Fruit fly (Drosophila melanogaster) whole organism, embryonic: ENCODE results near the gene CG31683.

ENCODE experiments used
- Atf-2 ChIP-seq: fragments of 200-800 bp; sonication (Bioruptor generic); optimal IDR thresholded peaks from 2 replicates; lab custom pipeline; 2016; ENCODE audit warnings: missing biosample characterization, missing genetic modification characterization
- Awh ChIP-seq: fragments of 200-800 bp; sonication (Bioruptor generic); IDR thresholded peaks from 2 replicates; pipeline ENCODE4, ENCODE4 v1.3.6; 2022; ENCODE audit warnings: missing biosample characterization, missing genetic modification characterization
- CG10209 ChIP-seq: fragments of 200-800 bp; sonication (Bioruptor generic); optimal IDR thresholded peaks from 3 replicates; lab custom pipeline; 2017; ENCODE audit warnings: missing biosample characterization, mild to moderate bottlenecking, missing genetic modification characterization, missing genetic modification reagents
- CG10267 ChIP-seq: fragments of 200-800 bp; sonication (Bioruptor generic); optimal IDR thresholded peaks from 2 replicates; lab custom pipeline; 2018; ENCODE audit warnings: missing biosample characterization, mild to moderate bottlenecking, missing genetic modification characterization, moderate library complexity
- CG10654 ChIP-seq: fragments of 200-800 bp; sonication (Bioruptor generic); optimal IDR thresholded peaks from 2 replicates; lab custom pipeline; 2016; ENCODE audit warnings: missing biosample characterization, missing genetic modification characterization
- CG10979 ChIP-seq: fragments of 200-800 bp; sonication (Bioruptor generic); optimal IDR thresholded peaks from 2 replicates; lab custom pipeline; 2018; ENCODE audit warnings: missing biosample characterization, mild to moderate bottlenecking, missing genetic modification characterization, moderate library complexity
- CG12219 ChIP-seq: fragments of 200-800 bp; sonication (Bioruptor generic); optimal IDR thresholded peaks from 3 replicates; lab custom pipeline; 2018; ENCODE audit warnings: missing biosample characterization, mild to moderate bottlenecking, missing genetic modification characterization
- CG12299 ChIP-seq: fragments of 200-800 bp; sonication (Bioruptor generic); optimal IDR thresholded peaks from 2 replicates; lab custom pipeline; 2018; ENCODE audit warnings: missing biosample characterization, mild to moderate bottlenecking, missing genetic modification characterization
- CG1233 ChIP-seq: fragments of 200-800 bp; sonication (Bioruptor generic); optimal IDR thresholded peaks from 4 replicates; lab custom pipeline; 2018; ENCODE audit warnings: missing biosample characterization, mild to moderate bottlenecking, missing genetic modification characterization
- CG16779 ChIP-seq: fragments of 200-800 bp; sonication (Bioruptor generic); IDR thresholded peaks from 2 replicates; pipeline ENCODE4 v1.3.6; 2022; ENCODE audit warnings: missing biosample characterization, missing genetic modification characterization
- CG17802 ChIP-seq: fragments of 200-800 bp; sonication (Bioruptor generic); optimal IDR thresholded peaks from 2 replicates; lab custom pipeline; 2018; ENCODE audit warnings: missing biosample characterization, mild to moderate bottlenecking, missing genetic modification characterization, moderate library complexity
- CG17912 ChIP-seq: fragments of 200-800 bp; sonication (Bioruptor generic); optimal IDR thresholded peaks from 2 replicates; lab custom pipeline; 2018; ENCODE audit warnings: missing biosample characterization, mild to moderate bottlenecking, missing genetic modification characterization
- CG2875 ChIP-seq: fragments of 200-800 bp; sonication (Bioruptor generic); optimal IDR thresholded peaks from 2 replicates; lab custom pipeline; 2017; ENCODE audit warnings: missing biosample characterization, mild to moderate bottlenecking, missing genetic modification characterization, missing genetic modification reagents
- CG32767 ChIP-seq: fragments of 200-800 bp; sonication (Bioruptor generic); IDR thresholded peaks from 2 replicates; pipeline ENCODE4 v1.3.6; 2022; ENCODE audit warnings: missing biosample characterization, missing genetic modification characterization
- CG4404 ChIP-seq: fragments of 200-800 bp; sonication (Bioruptor generic); IDR thresholded peaks from 2 replicates; pipeline ENCODE4 v1.3.6; 2022; ENCODE audit warnings: missing biosample characterization, missing genetic modification characterization
- CG6654 ChIP-seq: fragments of 200-800 bp; sonication (Bioruptor generic); optimal IDR thresholded peaks from 2 replicates; lab custom pipeline; 2017; ENCODE audit warnings: missing biosample characterization, mild to moderate bottlenecking, missing genetic modification characterization
- CG7839 ChIP-seq: fragments of 200-800 bp; sonication (Bioruptor generic); optimal IDR thresholded peaks from 3 replicates; lab custom pipeline; 2018; ENCODE audit warnings: missing biosample characterization, mild to moderate bottlenecking, missing genetic modification characterization, moderate library complexity
- CG7963 ChIP-seq: fragments of 200-800 bp; sonication (Bioruptor generic); IDR thresholded peaks from 3 replicates; pipeline ENCODE4 v1.3.6; 2022; ENCODE audit warnings: missing biosample characterization, missing genetic modification characterization; ENCODE audit not compliant: partially characterized antibody
- CG7987 ChIP-seq: fragments of 200-800 bp; sonication (Bioruptor generic); optimal IDR thresholded peaks from 2 replicates; lab custom pipeline; 2018; ENCODE audit warnings: missing biosample characterization, mild to moderate bottlenecking, missing genetic modification characterization, moderate library complexity
- CG9609 ChIP-seq: fragments of 200-800 bp; sonication (Bioruptor generic); optimal IDR thresholded peaks from 3 replicates; lab custom pipeline; 2016; ENCODE audit warnings: missing biosample characterization, missing genetic modification characterization
- CrebB ChIP-seq: fragments of 200-800 bp; sonication (Bioruptor generic); optimal IDR thresholded peaks from 3 replicates; lab custom pipeline; 2018; ENCODE audit warnings: missing biosample characterization, mild to moderate bottlenecking, missing genetic modification characterization
- HLHmδ ChIP-seq: fragments of 200-800 bp; sonication (Bioruptor generic); optimal IDR thresholded peaks from 2 replicates; lab custom pipeline; 2018; ENCODE audit warnings: missing biosample characterization, mild to moderate bottlenecking, missing genetic modification characterization, moderate library complexity
- HmgD ChIP-seq: fragments of 200-800 bp; sonication (Bioruptor generic); optimal IDR thresholded peaks from 3 replicates; lab custom pipeline; 2016; ENCODE audit warnings: missing biosample characterization, missing genetic modification characterization
- HmgZ ChIP-seq: fragments of 200-800 bp; sonication (Bioruptor generic); optimal IDR thresholded peaks from 2 replicates; lab custom pipeline; 2018; ENCODE audit warnings: missing biosample characterization, mild to moderate bottlenecking, missing genetic modification characterization
- Meics ChIP-seq: fragments of 200-800 bp; sonication (Bioruptor generic); optimal IDR thresholded peaks from 2 replicates; lab custom pipeline; 2017; ENCODE audit warnings: missing biosample characterization, mild to moderate bottlenecking, missing genetic modification characterization
- Nf-YB ChIP-seq: fragments of 200-800 bp; sonication (Bioruptor generic); optimal IDR thresholded peaks from 3 replicates; lab custom pipeline; 2019; ENCODE audit warnings: missing biosample characterization, mild to moderate bottlenecking, missing genetic modification characterization, moderate library complexity
- Nf-YC ChIP-seq: fragments of 200-800 bp; optimal IDR thresholded peaks from 3 replicates; lab custom pipeline; 2019; ENCODE audit warnings: missing biosample characterization, mild to moderate bottlenecking, missing genetic modification characterization, moderate library complexity
- Oli ChIP-seq: fragments of 200-800 bp; sonication (Bioruptor generic); optimal IDR thresholded peaks from 2 replicates; lab custom pipeline; 2018; ENCODE audit warnings: missing biosample characterization, mild to moderate bottlenecking, missing genetic modification characterization, moderate library complexity
- Sox102F ChIP-seq: fragments of 200-800 bp; sonication (Bioruptor generic); optimal IDR thresholded peaks from 2 replicates; lab custom pipeline; 2018; ENCODE audit warnings: missing biosample characterization, mild to moderate bottlenecking, missing genetic modification characterization, moderate library complexity
- ase ChIP-seq: fragments of 200-800 bp; sonication (Bioruptor generic); IDR thresholded peaks from 3 replicates; pipeline ENCODE4 v1.3.6; 2022; ENCODE audit warnings: missing biosample characterization, missing genetic modification characterization
- az2 ChIP-seq: fragments of 200-800 bp; sonication (Bioruptor generic); optimal IDR thresholded peaks from 3 replicates; lab custom pipeline; 2016; ENCODE audit warnings: missing biosample characterization, missing genetic modification characterization
- bcd ChIP-seq: fragments of 200-800 bp; sonication (Bioruptor generic); optimal IDR thresholded peaks from 2 replicates; lab custom pipeline; 2017; ENCODE audit warnings: missing biosample characterization, mild to moderate bottlenecking, missing genetic modification characterization
- cas ChIP-seq: fragments of 200-800 bp; sonication (Bioruptor generic); IDR thresholded peaks from 2 replicates; pipeline ENCODE4 v1.3.6; 2022; ENCODE audit warnings: missing biosample characterization, missing genetic modification characterization
- chm ChIP-seq: fragments of 200-800 bp; sonication (Bioruptor generic); IDR thresholded peaks from 2 replicates; pipeline ENCODE4 v1.3.6; 2022; ENCODE audit warnings: missing biosample characterization, missing genetic modification characterization
- fd102C ChIP-seq: fragments of 200-800 bp; sonication (Bioruptor generic); optimal IDR thresholded peaks from 2 replicates; lab custom pipeline; 2018; ENCODE audit warnings: missing biosample characterization, mild to moderate bottlenecking, missing genetic modification characterization, moderate library complexity
- fd96Cb ChIP-seq: fragments of 200-800 bp; sonication (Bioruptor generic); optimal IDR thresholded peaks from 2 replicates; lab custom pipeline; 2018; ENCODE audit warnings: missing biosample characterization, mild to moderate bottlenecking, missing genetic modification characterization, moderate library complexity
- gcm ChIP-seq: fragments of 200-800 bp; sonication (Bioruptor generic); optimal IDR thresholded peaks from 2 replicates; lab custom pipeline; 2019; ENCODE audit warnings: missing biosample characterization, mild to moderate bottlenecking, missing genetic modification characterization, moderate library complexity
- gcm2 ChIP-seq: fragments of 200-800 bp; sonication (Bioruptor generic); optimal IDR thresholded peaks from 2 replicates; lab custom pipeline; 2016; ENCODE audit warnings: missing biosample characterization, missing genetic modification characterization
- h ChIP-seq: fragments of >200 bp; optimal IDR thresholded peaks from 2 replicates; lab custom pipeline; 2017
- klu ChIP-seq: fragments of 200-800 bp; sonication (Bioruptor generic); IDR thresholded peaks from 2 replicates; pipeline ENCODE4 v1.3.6; 2022; ENCODE audit warnings: missing biosample characterization, missing genetic modification characterization
- lbe ChIP-seq: fragments of 200-800 bp; sonication (Bioruptor generic); optimal IDR thresholded peaks from 2 replicates; lab custom pipeline; 2016; ENCODE audit warnings: missing biosample characterization, mild to moderate bottlenecking, missing genetic modification characterization
- nmo ChIP-seq: fragments of 200-800 bp; sonication (Bioruptor generic); optimal IDR thresholded peaks from 2 replicates; lab custom pipeline; 2018; ENCODE audit warnings: missing biosample characterization, mild to moderate bottlenecking, missing genetic modification characterization, moderate library complexity
- odd ChIP-seq: fragments of 200-800 bp; sonication (Bioruptor generic); optimal IDR thresholded peaks from 2 replicates; lab custom pipeline; 2017; ENCODE audit warnings: missing biosample characterization, mild to moderate bottlenecking, missing genetic modification characterization
- pita ChIP-seq: fragments of 200-800 bp; sonication (Bioruptor generic); optimal IDR thresholded peaks from 2 replicates; lab custom pipeline; 2017; ENCODE audit warnings: missing biosample characterization, mild to moderate bottlenecking, missing genetic modification characterization
- sens-2 ChIP-seq: fragments of 200-800 bp; sonication (Bioruptor generic); IDR thresholded peaks from 2 replicates; pipeline ENCODE4 v1.3.6; 2022; ENCODE audit warnings: missing biosample characterization, missing genetic modification characterization
- slou ChIP-seq: fragments of 200-800 bp; sonication (Bioruptor generic); optimal IDR thresholded peaks from 3 replicates; lab custom pipeline; 2016; ENCODE audit warnings: missing biosample characterization, missing genetic modification characterization
- ssp ChIP-seq: fragments of 200-800 bp; sonication (Bioruptor generic); IDR thresholded peaks from 2 replicates; pipeline ENCODE4 v1.3.6; 2022; ENCODE audit warnings: missing biosample characterization, missing genetic modification characterization
- tgo ChIP-seq: fragments of 200-800 bp; sonication (Bioruptor generic); IDR thresholded peaks from 3 replicates; pipeline ENCODE4 v1.3.6; 2022; ENCODE audit warnings: missing biosample characterization, missing genetic modification characterization
- trh ChIP-seq: fragments of 200-800 bp; sonication (Bioruptor generic); optimal IDR thresholded peaks from 2 replicates; lab custom pipeline; 2016; ENCODE audit warnings: missing biosample characterization, missing genetic modification characterization
- wdn ChIP-seq: fragments of 200-800 bp; sonication (Bioruptor generic); IDR thresholded peaks from 2 replicates; pipeline ENCODE4 v1.3.6; 2022; ENCODE audit warnings: missing biosample characterization, missing genetic modification characterization
- wek ChIP-seq: fragments of 200-800 bp; sonication (Bioruptor generic); optimal IDR thresholded peaks from 3 replicates; lab custom pipeline; 2018; ENCODE audit warnings: missing biosample characterization, mild to moderate bottlenecking, missing genetic modification characterization, moderate library complexity

Gene CG31683

dm6 chr2L:20414750-20415211 is 35.0 kb downstream of the CG31683 start, which contains the start of gene CG10947 (continued):
- TF ChIP-seq gcm2, result peak; percentile 49
- no peak for TF ChIP-seq lbe
- TF ChIP-seq tgo (GFP tag; lab: Robert Waterston, UW), result peak; percentile 57
- TF ChIP-seq wdn (GFP tag; lab: Robert Waterston, UW), result peak; percentile 49; the same call in 1 of the 2 replicates
- TF ChIP-seq ase (GFP tag; lab: Robert Waterston, UW), result 0 out of 3 replicates have a peak, but pooled peaks have one; percentile 14
- TF ChIP-seq CG12219 (GFP tag; lab: Kevin White, UChicago), result peak; percentile 39
- peak; percentile 64 for TF ChIP-seq bcd (GFP tag; lab: Kevin White, UChicago)
- TF ChIP-seq CG17802 (tag; lab: Kevin White, UChicago), result peak; percentile 44
- TF ChIP-seq nmo (GFP tag; lab: Kevin White, UChicago), result peak; percentile 60
- peak; percentile 66 for TF ChIP-seq Sox102F (GFP tag; lab: Kevin White, UChicago)
- TF ChIP-seq cas (GFP tag; lab: Robert Waterston, UW), result no peak
- TF ChIP-seq Oli (tag; lab: Kevin White, UChicago), result peak; percentile 40
- peak; percentile 65 for TF ChIP-seq CG2875 (GFP tag; lab: Kevin White, UChicago)
- TF ChIP-seq chm (GFP tag; lab: Robert Waterston, UW), result peak; percentile 74
- TF ChIP-seq trh (GFP tag; lab: Kevin White, UChicago), result peak; percentile 35
- TF ChIP-seq fd102C (GFP tag; lab: Kevin White, UChicago), result no peak
- no peak for TF ChIP-seq sens-2 (GFP tag; lab: Robert Waterston, UW)
- TF ChIP-seq CG7987 (GFP tag; lab: Kevin White, UChicago), result peak; percentile 55
- peak; percentile 61 for TF ChIP-seq CG7839
- no peak for TF ChIP-seq fd96Cb
- no peak for TF ChIP-seq CG7963 (GFP tag; lab: Robert Waterston, UW)
- TF ChIP-seq Nf-YB (GFP tag; lab: Kevin White, UChicago), result peak; percentile 5
- TF ChIP-seq CG4404 (GFP tag; lab: Robert Waterston, UW), result no peak
- TF ChIP-seq HmgZ (tag; lab: Kevin White, UChicago), result peak; percentile 65
- TF ChIP-seq Nf-YC (tag; lab: Kevin White, UChicago), result no peak
- no peak for TF ChIP-seq h (lab: Kevin White, UChicago)
- TF ChIP-seq CG10654 (GFP tag; lab: Kevin White, UChicago), result peak; percentile 30
- peak; percentile 53 for TF ChIP-seq CG9609 (GFP tag; lab: Kevin White, UChicago)
- TF ChIP-seq CG10979 (tag; lab: Kevin White, UChicago), result peak; percentile 49
- peak; percentile 56 for TF ChIP-seq CG1233 (GFP tag; lab: Kevin White, UChicago)
- no peak for TF ChIP-seq klu (GFP tag; lab: Robert Waterston, UW)
- peak; percentile 33 for TF ChIP-seq ssp (GFP tag; lab: Robert Waterston, UW)
- TF ChIP-seq CG10267 (tag; lab: Kevin White, UChicago), result peak; percentile 81
- TF ChIP-seq CG12299 (tag; lab: Kevin White, UChicago), result no peak
- no peak for TF ChIP-seq HLHmδ (GFP tag; lab: Kevin White, UChicago)
- peak; percentile 48 for TF ChIP-seq wek (GFP tag; lab: Kevin White, UChicago)
- peak; percentile 69 for TF ChIP-seq odd (GFP tag; lab: Kevin White, UChicago)
- peak; percentile 34 for TF ChIP-seq CrebB (tag; lab: Kevin White, UChicago)
- peak; percentile 67 for TF ChIP-seq Meics (GFP tag; lab: Kevin White, UChicago)
- no peak for TF ChIP-seq CG16779
- no peak for TF ChIP-seq gcm (GFP tag; lab: Kevin White, UChicago)
- TF ChIP-seq pita, result no peak
- TF ChIP-seq CG17912 (GFP tag; lab: Kevin White, UChicago), result peak; percentile 82
- TF ChIP-seq Awh (GFP tag; lab: Robert Waterston, UW), result no peak
- peak; percentile 58 for TF ChIP-seq CG10209 (GFP tag; lab: Kevin White, UChicago)
- TF ChIP-seq slou (GFP tag; lab: Kevin White, UChicago), result no peak
- TF ChIP-seq CG32767 (GFP tag; lab: Robert Waterston, UW), result no peak
- peak; percentile 36 for TF ChIP-seq Atf-2 (GFP tag; lab: Kevin White, UChicago)
- TF ChIP-seq CG6654, result peak; percentile 25
- peak; percentile 38 for TF ChIP-seq HmgD
- peak; percentile 76 for TF ChIP-seq az2 (GFP tag; lab: Kevin White, UChicago)
